Fruit fly (Drosophila melanogaster): ENCODE results near the gene Hsp27.

Gene Hsp27

DNA sequence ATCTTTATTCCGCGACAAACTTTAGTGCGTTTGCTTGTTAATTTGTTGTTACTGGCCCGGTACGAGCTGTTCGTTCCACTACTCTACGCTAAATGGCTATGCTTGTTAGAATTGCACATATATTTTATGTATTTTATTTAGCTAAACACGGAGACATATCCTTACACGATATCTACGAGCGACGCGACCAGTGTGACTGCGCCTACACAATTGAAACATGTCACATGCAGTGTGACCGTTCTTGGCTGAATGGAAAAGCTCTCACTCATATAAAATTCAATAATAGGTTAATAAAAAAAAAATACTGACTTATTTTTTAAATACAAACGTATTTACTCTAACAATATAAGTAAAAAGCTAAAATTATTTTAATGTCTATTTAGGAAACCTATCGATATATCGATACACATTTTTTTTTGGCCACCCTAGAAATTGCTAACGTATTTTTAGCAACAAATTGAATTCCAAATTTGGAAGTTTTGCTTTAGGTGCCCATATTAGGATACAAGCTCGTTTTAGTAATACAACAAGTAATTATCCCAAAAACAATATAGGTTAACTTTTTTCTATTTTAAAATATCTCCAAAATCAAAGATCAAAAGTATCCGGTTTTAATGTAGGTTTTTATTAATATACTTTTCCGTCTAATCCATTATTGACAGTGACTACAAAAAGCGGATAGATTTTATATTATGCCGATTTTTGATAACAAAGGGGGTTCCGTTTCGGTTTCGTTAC, 15.3 kb downstream of the Hsp27 start, which contains the start of gene CG4080 (continued):
- peak; percentile 84 for TF ChIP-seq CG8924 (tag; optimal IDR thresholded peaks at IDR 0.05)
- TF ChIP-seq slp2 (GFP tag; optimal IDR thresholded peaks at IDR 0.05), result no peak
- TF ChIP-seq CG34376 (GFP tag; optimal IDR thresholded peaks at IDR 0.05), result peak; percentile 55
- no peak for TF ChIP-seq emc (GFP tag; optimal IDR thresholded peaks at IDR 0.05)
- TF ChIP-seq Stat92E (GFP tag; optimal IDR thresholded peaks at IDR 0.05), result peak in 1 of 3 experiments; percentile 17
- peak; percentile 19 for TF ChIP-seq Xbp1 (GFP tag; optimal IDR thresholded peaks at IDR 0.05)
- TF ChIP-seq Aef1 (GFP tag; IDR thresholded peaks at IDR 0.05), result no peak
- TF ChIP-seq CG7987 (GFP tag; optimal IDR thresholded peaks at IDR 0.05), result peak; percentile 25
- TF ChIP-seq ro (GFP tag; IDR thresholded peaks at IDR 0.05), result no peak
- peak; percentile 16 for TF ChIP-seq Camta (GFP tag; optimal IDR thresholded peaks at IDR 0.05)
- peak; percentile 89 for TF ChIP-seq Dll (GFP tag; IDR thresholded peaks at IDR 0.05; ENCODE audit: partially characterized antibody)
- peak; percentile 13 for TF ChIP-seq CG18011 (GFP tag; optimal IDR thresholded peaks at IDR 0.05)
- TF ChIP-seq Dek (tag; optimal IDR thresholded peaks at IDR 0.05), result peak; percentile 17
- TF ChIP-seq bsh (GFP tag; optimal IDR thresholded peaks at IDR 0.05), result peak in 1 of 2 experiments; percentile 22
- TF ChIP-seq gem (tag; optimal IDR thresholded peaks at IDR 0.05), result peak; percentile 34
- TF ChIP-seq HLH4C (GFP tag; IDR thresholded peaks at IDR 0.05; ENCODE audit: partially characterized antibody), result peak; percentile 73
- no peak for TF ChIP-seq zfh2 (GFP tag; optimal IDR thresholded peaks at IDR 0.05)
- TF ChIP-seq so (GFP tag; IDR thresholded peaks at IDR 0.05), result 0 out of 3 replicates have a peak, but pooled peaks have one; percentile 45
- TF ChIP-seq CG1529 (GFP tag; optimal IDR thresholded peaks at IDR 0.05), result no peak
- no peak for TF ChIP-seq wdn (GFP tag; IDR thresholded peaks at IDR 0.05)
- no peak for TF ChIP-seq CG10565 (GFP tag; optimal IDR thresholded peaks at IDR 0.05)
- TF ChIP-seq CG18764 (GFP tag; optimal IDR thresholded peaks at IDR 0.05), result no peak
- peak; percentile 37 for TF ChIP-seq unpg (GFP tag; optimal IDR thresholded peaks at IDR 0.05)
- peak; percentile 7 for TF ChIP-seq MTF-1 (GFP tag; optimal IDR thresholded peaks at IDR 0.05; ENCODE audit: borderline replicate concordance)
- TF ChIP-seq nom (GFP tag; optimal IDR thresholded peaks at IDR 0.05), result no peak
- no peak; the same call in 2 of the 3 replicates for TF ChIP-seq zen2 (GFP tag; IDR thresholded peaks at IDR 0.05; ENCODE audit: partially characterized antibody)
- peak; percentile 9 for TF ChIP-seq Hmx (GFP tag; optimal IDR thresholded peaks at IDR 0.05)
- TF ChIP-seq GATAe (GFP tag; conservative IDR thresholded peaks at IDR 0.05), result no peak
- peak; percentile 33 for TF ChIP-seq CG10543 (GFP tag; optimal IDR thresholded peaks at IDR 0.05)
- TF ChIP-seq z (GFP tag; IDR thresholded peaks at IDR 0.05), result no peak
- TF ChIP-seq Mad (GFP tag; optimal IDR thresholded peaks at IDR 0.05), result peak; percentile 26
- peak; percentile 34 for TF ChIP-seq CG33557 (GFP tag; optimal IDR thresholded peaks at IDR 0.05)
- peak; percentile 55 for TF ChIP-seq CoRest (tag; optimal IDR thresholded peaks at IDR 0.05)
- TF ChIP-seq Doc3 (GFP tag; IDR thresholded peaks at IDR 0.05; ENCODE audit: partially characterized antibody), result peak; percentile 84
- peak; percentile 8 for TF ChIP-seq CG4424 (GFP tag; optimal IDR thresholded peaks at IDR 0.05)
- TF ChIP-seq CG10209 (GFP tag; optimal IDR thresholded peaks at IDR 0.05), result no peak
- TF ChIP-seq Mrtf (GFP tag; IDR thresholded peaks at IDR 0.05), result no peak
- no peak for TF ChIP-seq CG7786 (GFP tag; optimal IDR thresholded peaks at IDR 0.05)
- TF ChIP-seq CG8478 (optimal IDR thresholded peaks at IDR 0.05), result no peak
- TF ChIP-seq CG31388 (GFP tag; optimal IDR thresholded peaks at IDR 0.05), result no peak
- TF ChIP-seq mld (GFP tag; IDR thresholded peaks at IDR 0.05; ENCODE audit: partially characterized antibody), result 0 out of 3 replicates have a peak, but pooled peaks have one; percentile 33
- peak; percentile 51 for TF ChIP-seq sd (tag; optimal IDR thresholded peaks at IDR 0.05)
- TF ChIP-seq CG1602 (GFP tag; optimal IDR thresholded peaks at IDR 0.05), result no peak
- TF ChIP-seq CG13287 (GFP tag; IDR thresholded peaks at IDR 0.05; ENCODE audit: partially characterized antibody), result peak; percentile 88
- TF ChIP-seq gsb-n (tag; optimal IDR thresholded peaks at IDR 0.05), result peak; percentile 40
- peak; percentile 15 for TF ChIP-seq CG7839 (tag; optimal IDR thresholded peaks at IDR 0.05)
- TF ChIP-seq bbx (GFP tag; IDR thresholded peaks at IDR 0.05; ENCODE audit: partially characterized antibody), result peak; percentile 72
- TF ChIP-seq zf30C (GFP tag; optimal IDR thresholded peaks at IDR 0.05), result no peak
